Worm (Caenorhabditis elegans): ENCODE measurements around the gene ZC190.8.

The ZC190.8 gene

ce11 chrV:8673498-8673897, 14.1 kb downstream of the ZC190.8 start, which contains the start of gene ZC190.5:
ZC190.5 (minus strand) TSS chrV:8673598.
- TF ChIP-seq vab-15 (tag; optimal IDR thresholded peaks at IDR 0.05) (no peak), ceh-8 (GFP tag; optimal IDR thresholded peaks at IDR 0.05) (no peak), nhr-71 (tag; optimal IDR thresholded peaks at IDR 0.05) (no peak), aly-2 (tag; optimal IDR thresholded peaks at IDR 0.05) (no peak), nhr-90 (tag; optimal IDR thresholded peaks at IDR 0.05; ENCODE audit: poor library complexity) (no peak), hlh-4 (tag; optimal IDR thresholded peaks at IDR 0.05) (no peak), mab-9 (GFP tag; IDR thresholded peaks at IDR 0.05) (no peak), fkh-4 (tag; optimal IDR thresholded peaks at IDR 0.05; ENCODE audit: borderline replicate concordance) (no peak), sox-4 (tag; optimal IDR thresholded peaks at IDR 0.05) (no peak), lin-35 (GFP tag; optimal IDR thresholded peaks at IDR 0.05) (no peak), efl-1 (optimal IDR thresholded peaks at IDR 0.05) (no peak), efl-1 (GFP tag; optimal IDR thresholded peaks at IDR 0.05 in 1 of 2) (peak in 1 of 2 experiments; percentile 79), pax-3 (tag; optimal IDR thresholded peaks at IDR 0.05) (peak; percentile 15), nhr-76 (tag; optimal IDR thresholded peaks at IDR 0.05) (no peak), zag-1 (tag; optimal IDR thresholded peaks at IDR 0.05) (no peak), isw-1 (GFP tag; IDR thresholded peaks at IDR 0.05) (no peak), fkh-8 (tag; optimal IDR thresholded peaks at IDR 0.05) (peak; percentile 18)

- TF ChIP-seq aly-2 (tag; optimal IDR thresholded peaks at IDR 0.05) (peak; percentile 73), elt-3 (tag; optimal IDR thresholded peaks at IDR 0.05) (no peak)
Observed at ce11 chrV:8671568-8672123, 16.0 kb downstream of the ZC190.8 start.

ce11 chrV:8670759-8671158, 16.8 kb downstream of the ZC190.8 start:
- peak; percentile 2 for TF ChIP-seq aly-2 (tag; optimal IDR thresholded peaks at IDR 0.05)
- no peak for TF ChIP-seq lin-15B (tag; optimal IDR thresholded peaks at IDR 0.05)

ce11 chrV:8668224-8668623, 19.4 kb downstream of the ZC190.8 start:
- TF ChIP-seq nhr-85 (tag) (peak; percentile 72), sptf-1 (tag; optimal IDR thresholded peaks at IDR 0.05) (no peak), blmp-1 (tag; optimal IDR thresholded peaks at IDR 0.05) (peak; percentile 80), lsy-2 (tag; optimal IDR thresholded peaks at IDR 0.05) (peak in 1 of 2 experiments; percentile 24), fos-1 (tag; optimal IDR thresholded peaks at IDR 0.05) (no peak)

ce11 chrV:8667230-8668021, 20.2 kb downstream of the ZC190.8 start:
- TF ChIP-seq nhr-19 (GFP tag; conservative IDR thresholded peaks at IDR 0.05), result peak; percentile 20
- peak; percentile 73 for TF ChIP-seq rnt-1 (tag; optimal IDR thresholded peaks at IDR 0.05)
- no peak for TF ChIP-seq mef-2 (tag; optimal IDR thresholded peaks at IDR 0.05)
- TF ChIP-seq nhr-20 (tag; optimal IDR thresholded peaks at IDR 0.05), result peak; percentile 38
- peak; percentile 33 for TF ChIP-seq lin-39 (tag; optimal IDR thresholded peaks at IDR 0.05)
- TF ChIP-seq nhr-47 (tag; optimal IDR thresholded peaks at IDR 0.05), result peak; percentile 21
- peak; percentile 65 for TF ChIP-seq nhr-71 (tag; optimal IDR thresholded peaks at IDR 0.05)
- TF ChIP-seq isw-1 (GFP tag; IDR thresholded peaks at IDR 0.05), result no peak
- TF ChIP-seq ztf-4 (tag; optimal IDR thresholded peaks at IDR 0.05), result peak; percentile 23
- TF ChIP-seq snu-23 (GFP tag; optimal IDR thresholded peaks at IDR 0.05), result peak; percentile 12
- no peak for TF ChIP-seq irx-1 (tag; optimal IDR thresholded peaks at IDR 0.05)
- no peak for TF ChIP-seq efl-3 (GFP tag; optimal IDR thresholded peaks at IDR 0.05)
- peak; percentile 55 for TF ChIP-seq lin-14 (GFP tag; optimal IDR thresholded peaks at IDR 0.05)

Data from whole organism, L1 larva.